Worm (Caenorhabditis elegans): ENCODE results near the gene F55A11.6.

Gene F55A11.6

ce11 chrV:11739820-11740219 is 36.8 kb upstream of the F55A11.6 start, which contains the start of gene T04F3.1:
Gene T04F3.1 (plus strand): TSS chrV:11740065.
- no peak for TF ChIP-seq sptf-1 (tag; optimal IDR thresholded peaks at IDR 0.05)

- TF ChIP-seq lsy-2 (tag; optimal IDR thresholded peaks at IDR 0.05) (no peak), snpc-4 (tag; optimal IDR thresholded peaks at IDR 0.05) (no peak), nhr-76 (tag; optimal IDR thresholded peaks at IDR 0.05) (no peak), nhr-237 (tag; optimal IDR thresholded peaks at IDR 0.05) (no peak), blmp-1 (tag; optimal IDR thresholded peaks at IDR 0.05) (no peak)
Measured at ce11 chrV:11741078-11741477, 35.6 kb upstream of the F55A11.6 start.

ce11 chrV:11751480-11751879 is 25.2 kb upstream of the F55A11.6 start:
- TF ChIP-seq blmp-1 (tag; optimal IDR thresholded peaks at IDR 0.05) (no peak), bed-3 (GFP tag; optimal IDR thresholded peaks at IDR 0.05) (no peak), ham-2 (GFP tag; optimal IDR thresholded peaks at IDR 0.05) (no peak), ces-1 (GFP tag; optimal IDR thresholded peaks at IDR 0.05) (no peak), flh-1 (GFP tag; optimal IDR thresholded peaks at IDR 0.05) (no peak), drap-1 (GFP tag; optimal IDR thresholded peaks at IDR 0.05) (no peak), lin-32 (GFP tag; optimal IDR thresholded peaks at IDR 0.05) (no peak), M03D4.4 (tag; optimal IDR thresholded peaks at IDR 0.05) (no peak), pha-4 (tag; optimal IDR thresholded peaks at IDR 0.05) (no peak), ceh-39 (tag; optimal IDR thresholded peaks at IDR 0.05) (no peak), sptf-1 (tag; optimal IDR thresholded peaks at IDR 0.05) (no peak)

- TF ChIP-seq nhr-237 (tag; optimal IDR thresholded peaks at IDR 0.05) (no peak), ceh-43 (GFP tag; optimal IDR thresholded peaks at IDR 0.05) (no peak), ceh-39 (tag; optimal IDR thresholded peaks at IDR 0.05) (no peak), sem-2 (GFP tag; optimal IDR thresholded peaks at IDR 0.05) (no peak), unc-120 (tag; optimal IDR thresholded peaks at IDR 0.05; ENCODE audit: poor library complexity, severe bottlenecking) (no peak), hlh-1 (tag; optimal IDR thresholded peaks at IDR 0.05) (no peak), elt-3 (tag; optimal IDR thresholded peaks at IDR 0.05) (no peak), ztf-11 (tag; optimal IDR thresholded peaks at IDR 0.05) (no peak), ces-1 (GFP tag; optimal IDR thresholded peaks at IDR 0.05) (no peak), zip-8 (tag; optimal IDR thresholded peaks at IDR 0.05) (no peak), cnd-1 (tag; optimal IDR thresholded peaks at IDR 0.05) (no peak), pha-4 (tag; optimal IDR thresholded peaks at IDR 0.05) (no peak), nhr-28 (tag; optimal IDR thresholded peaks at IDR 0.05) (no peak), sptf-1 (tag; optimal IDR thresholded peaks at IDR 0.05) (no peak), unc-39 (tag; optimal IDR thresholded peaks at IDR 0.05) (no peak), lin-13 (tag; optimal IDR thresholded peaks at IDR 0.05) (no peak), tbx-8 (GFP tag; optimal IDR thresholded peaks at IDR 0.05) (no peak), mab-5 (tag; optimal IDR thresholded peaks at IDR 0.05) (no peak), ham-2 (GFP tag; optimal IDR thresholded peaks at IDR 0.05) (no peak)
Measured at ce11 chrV:11755848-11756247, 20.8 kb upstream of the F55A11.6 start.

- no peak for TF ChIP-seq ces-1 (GFP tag; optimal IDR thresholded peaks at IDR 0.05)
- TF ChIP-seq pha-4 (tag; optimal IDR thresholded peaks at IDR 0.05): no peak
- TF ChIP-seq lsy-2 (tag; optimal IDR thresholded peaks at IDR 0.05): no peak
Measured at ce11 chrV:11757358-11757757, 19.3 kb upstream of the F55A11.6 start, which contains the start of gene smoc-1. Gene smoc-1 (plus strand): TSS chrV:11757658.

ce11 chrV:11758635-11759034 is 18.0 kb upstream of the F55A11.6 start, which contains the start of gene T04F3.3:
Gene T04F3.3 (plus strand): TSS chrV:11758935.
- TF ChIP-seq ceh-43 (GFP tag; optimal IDR thresholded peaks at IDR 0.05) (no peak), nhr-237 (tag; optimal IDR thresholded peaks at IDR 0.05) (no peak), M03D4.4 (tag; optimal IDR thresholded peaks at IDR 0.05) (no peak), mls-2 (tag; optimal IDR thresholded peaks at IDR 0.05) (no peak), bed-3 (GFP tag; optimal IDR thresholded peaks at IDR 0.05) (no peak), ceh-39 (tag; optimal IDR thresholded peaks at IDR 0.05) (no peak)

- TF ChIP-seq ceh-43 (GFP tag; optimal IDR thresholded peaks at IDR 0.05) (no peak), cnd-1 (tag; optimal IDR thresholded peaks at IDR 0.05) (no peak), zip-8 (tag; optimal IDR thresholded peaks at IDR 0.05) (no peak), nhr-76 (tag; optimal IDR thresholded peaks at IDR 0.05) (no peak), sptf-1 (tag; optimal IDR thresholded peaks at IDR 0.05) (no peak), tbx-8 (GFP tag; optimal IDR thresholded peaks at IDR 0.05) (no peak), snpc-4 (tag; optimal IDR thresholded peaks at IDR 0.05) (no peak), elt-3 (tag; optimal IDR thresholded peaks at IDR 0.05) (no peak), lsy-2 (tag; optimal IDR thresholded peaks at IDR 0.05) (no peak), ham-2 (GFP tag; optimal IDR thresholded peaks at IDR 0.05) (no peak)
Measured at ce11 chrV:11760371-11760770, 16.3 kb upstream of the F55A11.6 start, which contains the start of gene T04F3.5. Gene T04F3.5 (plus strand): TSS chrV:11760671.

Data from whole organism, mixed stage, embryonic.